Worm (Caenorhabditis elegans) whole organism, L4/young adult: Measurements from ENCODE around the gene C25D7.10.
"Not testable (repeated sequence)": the region's sequence is repeated elsewhere in the genome, so short reads cannot be mapped to it uniquely, and the experiment has no call there.

Source experiments
- W03F9.2 ChIP-seq: fragments of 150-350 bp; optimal IDR thresholded peaks from 2 replicates; lab custom pipeline; 2014; ENCODE audit warnings: missing biosample characterization, missing genetic modification characterization
- dao-5 ChIP-seq: sonication (generic microtip); optimal IDR thresholded peaks from 2 replicates; lab custom pipeline; 2016; ENCODE audit warnings: missing genotype, missing genetic modification characterization, moderate library complexity, missing compliant biosample characterization
- him-1 ChIP-seq: sonication (generic microtip); optimal IDR thresholded peaks from 2 replicates; lab custom pipeline; 2016; ENCODE audit warnings: missing genotype, missing genetic modification reagents, missing genetic modification characterization, missing compliant biosample characterization

Gene C25D7.10

DNA sequence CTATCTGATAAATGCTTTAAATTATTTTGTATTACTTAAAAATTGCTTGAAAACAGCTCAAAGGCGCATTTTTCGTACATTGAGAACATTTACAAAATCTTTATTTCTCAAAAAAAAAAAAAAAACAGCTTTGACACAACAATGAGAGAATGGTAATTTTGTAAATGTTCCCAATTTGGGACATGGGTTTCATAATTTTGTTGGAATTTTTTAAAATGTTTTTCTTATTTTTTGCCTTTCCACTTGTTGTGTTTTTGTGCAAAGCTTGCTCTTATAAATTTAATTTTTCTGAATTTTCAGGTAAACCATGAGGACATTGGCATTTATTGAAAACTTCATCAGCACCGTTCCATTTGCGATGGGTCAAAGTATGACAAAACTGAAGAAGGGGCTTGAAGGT is 44.4 kb downstream of the C25D7.10 start, which contains the start of gene T01G5.7:
T01G5.7 (plus strand) TSS at position 301 of the 400 bp plus-strand sequence.
- TF ChIP-seq him-1 (tag; lab: Kevin White, UChicago) (no peak), dao-5 (tag; lab: Kevin White, UChicago) (no peak), W03F9.2 (tag; lab: Kevin White, UChicago) (no peak)

DNA sequence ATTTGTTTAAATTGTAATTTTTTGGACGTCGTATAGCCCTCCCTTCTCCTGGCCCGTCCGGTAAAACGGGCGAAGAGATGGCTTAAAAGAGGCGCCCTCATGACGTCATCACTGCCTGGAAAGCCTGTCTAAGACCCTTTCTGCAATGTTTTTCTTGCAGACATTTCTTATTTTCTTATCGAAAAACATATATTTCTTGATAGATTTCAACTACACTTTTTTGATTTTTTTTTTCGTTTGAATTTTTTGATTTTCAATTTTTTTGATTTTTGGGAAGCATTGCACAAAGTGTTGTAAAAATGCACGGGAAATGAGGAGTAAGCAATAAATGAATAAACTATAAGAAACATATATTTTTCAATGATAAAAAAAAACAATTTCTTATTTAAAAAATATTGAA is 46.7 kb downstream of the C25D7.10 start, which contains the start of gene T01G5.6:
T01G5.6 (minus strand) TSS at position 101 of the 400 bp plus-strand sequence.
- no peak for TF ChIP-seq dao-5 (tag; lab: Kevin White, UChicago)
- no peak for TF ChIP-seq W03F9.2 (tag; lab: Kevin White, UChicago)
- no peak for TF ChIP-seq him-1 (tag; lab: Kevin White, UChicago)

DNA sequence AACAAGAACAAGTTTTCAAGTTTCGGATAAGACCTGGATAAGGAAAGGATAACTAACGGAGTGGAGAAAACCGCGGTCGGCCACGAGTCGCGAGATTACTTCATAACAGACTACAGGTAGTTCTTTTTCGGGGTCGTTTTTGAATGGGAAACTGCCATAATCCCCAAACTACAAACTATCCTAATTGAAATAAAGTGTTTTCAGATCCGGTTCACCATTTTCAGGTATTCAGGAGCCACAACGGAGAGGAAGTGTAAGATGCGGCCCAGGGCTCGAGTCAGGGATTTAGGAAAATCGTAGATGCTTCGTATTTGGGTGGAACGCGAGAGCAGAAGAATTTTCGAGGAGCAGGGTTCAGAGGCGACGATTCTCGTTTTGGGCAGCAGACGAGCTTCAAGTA is 48.7 kb downstream of the C25D7.10 start, which contains the start of gene T01G5.8:
T01G5.8 (plus strand) TSS at position 301 of the 400 bp plus-strand sequence.
- TF ChIP-seq him-1, dao-5, W03F9.2 (tag; lab: Kevin White, UChicago): not testable (repeated sequence)
